Worm (Caenorhabditis elegans) whole organism, L4/young adult: ENCODE results near the gene tag-280.

Source experiments
- dao-5 ChIP-seq: sonication (generic microtip); optimal IDR thresholded peaks from 2 replicates; lab custom pipeline; 2016; ENCODE audit warnings: missing genotype, missing genetic modification characterization, moderate library complexity, missing compliant biosample characterization
- him-1 ChIP-seq: sonication (generic microtip); optimal IDR thresholded peaks from 2 replicates; lab custom pipeline; 2016; ENCODE audit warnings: missing genotype, missing genetic modification reagents, missing genetic modification characterization, missing compliant biosample characterization

DNA sequence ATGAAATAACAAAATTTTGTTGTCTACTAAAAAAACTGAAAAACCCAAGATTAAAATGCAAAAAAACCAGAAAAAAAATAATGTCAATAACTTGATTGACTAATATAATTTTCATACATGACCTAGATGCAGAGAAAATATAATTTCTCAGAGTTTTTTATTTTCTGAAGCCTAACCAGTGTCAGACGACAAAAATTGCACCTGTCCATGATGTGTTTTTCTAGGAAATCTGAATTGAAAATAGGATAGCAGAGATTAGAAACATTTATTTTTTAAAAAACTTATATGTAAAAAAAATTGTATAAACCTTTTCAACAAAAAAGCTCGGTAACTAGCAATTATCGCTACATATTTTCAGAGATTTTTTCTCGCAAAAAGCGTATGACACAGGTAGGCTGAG is 42.5 kb upstream of the tag-280 start:
- TF ChIP-seq dao-5 (no peak), him-1 (tag; lab: Kevin White, UChicago) (no peak)
